Worm (Caenorhabditis elegans) whole organism, young adult: Measurements from ENCODE around the gene Y43F8C.7.

Source experiments
- B0261.1 ChIP-seq: sonication (generic microtip); optimal IDR thresholded peaks from 2 replicates; lab custom pipeline; 2016; ENCODE audit warnings: mild to moderate bottlenecking, missing genetic modification characterization, moderate library complexity, missing compliant biosample characterization
- D2030.7 ChIP-seq: fragments of 200-800 bp; sonication (Bioruptor generic); IDR thresholded peaks from 2 replicates; pipeline ENCODE4 v1.3.6; 2022; ENCODE audit warnings: missing genetic modification reagents, missing genetic modification characterization, missing compliant biosample characterization
- F33H1.4 ChIP-seq: fragments of 200-800 bp; sonication (Bioruptor generic); IDR thresholded peaks from 2 replicates; pipeline ENCODE4 v1.3.6; 2022; ENCODE audit warnings: missing genetic modification reagents, missing genetic modification characterization, missing compliant biosample characterization
- F37B4.10 ChIP-seq: fragments of 200-800 bp; sonication (Bioruptor generic); IDR thresholded peaks from 2 replicates; pipeline ENCODE4 v1.3.6; 2022; ENCODE audit warnings: missing genetic modification characterization, missing compliant biosample characterization
- F49E8.2 ChIP-seq: sonication (generic microtip); optimal IDR thresholded peaks from 3 replicates; lab custom pipeline; 2017; ENCODE audit warnings: missing genetic modification characterization, mild to moderate bottlenecking, missing compliant biosample characterization, antibody characterized with exemption, moderate library complexity; ENCODE audit not compliant: insufficient read depth
- K11D2.4 ChIP-seq: fragments of 200-800 bp; sonication (Bioruptor generic); IDR thresholded peaks from 2 replicates; pipeline ENCODE4 v1.3.6; 2022; ENCODE audit warnings: missing genetic modification reagents, missing genetic modification characterization, missing compliant biosample characterization
- Y53F4B.3 ChIP-seq: fragments of 200-800 bp; sonication (Bioruptor generic); IDR thresholded peaks from 2 replicates; pipeline ENCODE4 v1.3.6; 2022; ENCODE audit warnings: missing genetic modification reagents, missing genetic modification characterization, missing compliant biosample characterization
- Y53G8AR.9 ChIP-seq: fragments of 200-800 bp; sonication (Bioruptor generic); conservative IDR thresholded peaks from 2 replicates; pipeline ENCODE4 v1.3.6; 2022; ENCODE audit warnings: missing genetic modification reagents, missing genetic modification characterization, missing compliant biosample characterization
- Y67H2A.10 ChIP-seq: fragments of 200-800 bp; sonication (Bioruptor generic); conservative IDR thresholded peaks from 2 replicates; pipeline ENCODE4 v1.3.6; 2022; ENCODE audit warnings: missing genetic modification reagents, missing genetic modification characterization, missing compliant biosample characterization
- akir-1 ChIP-seq: fragments of 200-800 bp; sonication (Bioruptor generic); optimal IDR thresholded peaks from 2 replicates; lab custom pipeline; 2018; ENCODE audit warnings: mild to moderate bottlenecking, missing genetic modification characterization, moderate library complexity, missing compliant biosample characterization
- athp-1 ChIP-seq: sonication (generic microtip); optimal IDR thresholded peaks from 2 replicates; lab custom pipeline; 2017; ENCODE audit warnings: mild to moderate bottlenecking, missing genetic modification characterization, missing compliant biosample characterization
- attf-3 ChIP-seq: fragments of 200-800 bp; sonication (Bioruptor generic); conservative IDR thresholded peaks from 2 replicates; pipeline ENCODE4 v1.3.6; 2022; ENCODE audit warnings: missing genetic modification reagents, missing genetic modification characterization, missing compliant biosample characterization
- attf-5 ChIP-seq: fragments of 200-800 bp; sonication (Bioruptor generic); optimal IDR thresholded peaks from 2 replicates; lab custom pipeline; 2018; ENCODE audit warnings: mild to moderate bottlenecking, missing genetic modification characterization, missing compliant biosample characterization
- cebp-1 ChIP-seq, 2 experiments: fragments of 200-800 bp in 1 of 2; sonication (Bioruptor generic) in 1 of 2; sonication (generic microtip) in 1 of 2; IDR thresholded peaks in 1 of 2; optimal IDR thresholded peaks in 1 of 2; 2 replicates each; pipeline versions ENCODE4 v1.3.6 to Lab custom; 2017 to 2022; ENCODE audit warnings: missing compliant biosample characterization in 2 of 2, missing genetic modification characterization in 2 of 2, mild to moderate bottlenecking in 1 of 2, missing genetic modification reagents in 1 of 2, moderate library complexity in 1 of 2
- ceh-27 ChIP-seq: fragments of 200-800 bp; sonication (Bioruptor generic); optimal IDR thresholded peaks from 2 replicates; lab custom pipeline; 2018; ENCODE audit warnings: mild to moderate bottlenecking, missing genetic modification characterization, moderate library complexity, missing compliant biosample characterization
- ceh-58 ChIP-seq: fragments of 200-800 bp; sonication (Bioruptor generic); IDR thresholded peaks from 2 replicates; pipeline ENCODE4 v1.3.6; 2022; ENCODE audit warnings: missing genetic modification characterization, missing compliant biosample characterization
- ceh-79 ChIP-seq: sonication (generic microtip); optimal IDR thresholded peaks from 2 replicates; lab custom pipeline; 2017; ENCODE audit warnings: mild to moderate bottlenecking, missing genetic modification characterization, missing compliant biosample characterization
- dpl-1 ChIP-seq: fragments of 150-350 bp; optimal IDR thresholded peaks from 2 replicates; lab custom pipeline; 2014; ENCODE audit warnings: missing biosample characterization, missing genetic modification reagents, missing genetic modification characterization
- efl-1 ChIP-seq: fragments of 150-350 bp; optimal IDR thresholded peaks from 2 replicates; lab custom pipeline; 2014; ENCODE audit warnings: missing biosample characterization, missing genetic modification reagents, missing genetic modification characterization
- egrh-3 ChIP-seq: fragments of 200-800 bp; sonication (Bioruptor generic); IDR thresholded peaks from 2 replicates; pipeline ENCODE4 v1.3.6; 2022; ENCODE audit warnings: missing genetic modification reagents, missing genetic modification characterization, missing compliant biosample characterization
- ets-4 ChIP-seq: fragments of 200-800 bp; sonication (Bioruptor generic); optimal IDR thresholded peaks from 2 replicates; lab custom pipeline; 2018; ENCODE audit warnings: mild to moderate bottlenecking, missing genetic modification characterization, missing compliant biosample characterization
- hlh-26 ChIP-seq: fragments of 200-800 bp; sonication (Bioruptor generic); conservative IDR thresholded peaks from 2 replicates; pipeline ENCODE4 v1.3.6; 2022; ENCODE audit warnings: missing genetic modification reagents, missing genetic modification characterization, missing compliant biosample characterization
- hmg-1.2 ChIP-seq: fragments of 200-800 bp; sonication (Bioruptor generic); IDR thresholded peaks from 2 replicates; pipeline ENCODE4 v1.3.6; 2022; ENCODE audit warnings: missing genetic modification reagents, missing genetic modification characterization, missing compliant biosample characterization
- hmg-20 ChIP-seq: fragments of 200-800 bp; sonication (Bioruptor generic); IDR thresholded peaks from 2 replicates; pipeline ENCODE4 v1.3.6; 2022; ENCODE audit warnings: missing genetic modification reagents, missing genetic modification characterization, missing compliant biosample characterization
- hsf-1 ChIP-seq: fragments of 200-800 bp; sonication (Bioruptor generic); IDR thresholded peaks from 2 replicates; pipeline ENCODE4 v1.3.6; 2022; ENCODE audit warnings: missing genetic modification reagents, missing genetic modification characterization, missing compliant biosample characterization
- let-526 ChIP-seq: fragments of 200-800 bp; sonication (Bioruptor generic); IDR thresholded peaks from 2 replicates; pipeline ENCODE4 v1.3.6; 2022; ENCODE audit warnings: missing genetic modification reagents, missing genetic modification characterization, missing compliant biosample characterization
- let-607 ChIP-seq, 2 experiments: fragments of 200-800 bp in 1 of 2; sonication (Bioruptor generic) in 1 of 2; sonication (generic microtip) in 1 of 2; optimal IDR thresholded peaks; 2 replicates each; lab custom pipeline; 2016 to 2018; ENCODE audit warnings: mild to moderate bottlenecking in 2 of 2, missing compliant biosample characterization in 2 of 2, missing genetic modification characterization in 2 of 2, moderate library complexity in 2 of 2, missing genotype in 1 of 2
- lin-40 ChIP-seq: sonication (generic microtip); optimal IDR thresholded peaks from 2 replicates; lab custom pipeline; 2016; ENCODE audit warnings: missing genetic modification characterization, mild to moderate bottlenecking, missing compliant biosample characterization, missing genotype, missing genetic modification reagents
- lin-54 ChIP-seq: fragments of 200-800 bp; sonication (Bioruptor generic); optimal IDR thresholded peaks from 2 replicates; lab custom pipeline; 2018; ENCODE audit warnings: mild to moderate bottlenecking, missing genetic modification characterization, missing compliant biosample characterization
- lir-1 ChIP-seq: fragments of 200-800 bp; sonication (Bioruptor generic); conservative IDR thresholded peaks from 2 replicates; pipeline ENCODE4 v1.3.6; 2022; ENCODE audit warnings: missing genetic modification reagents, missing genetic modification characterization, missing compliant biosample characterization
- madf-3 ChIP-seq: fragments of 200-800 bp; sonication (Bioruptor generic); IDR thresholded peaks from 2 replicates; pipeline ENCODE4 v1.3.6; 2022; ENCODE audit warnings: missing genetic modification reagents, missing genetic modification characterization, missing compliant biosample characterization
- madf-6 ChIP-seq: fragments of 200-800 bp; sonication (Bioruptor generic); IDR thresholded peaks from 2 replicates; pipeline ENCODE4 v1.3.6; 2022; ENCODE audit warnings: missing genetic modification reagents, missing genetic modification characterization, missing compliant biosample characterization
- madf-8 ChIP-seq: fragments of 200-800 bp; sonication (Bioruptor generic); conservative IDR thresholded peaks from 2 replicates; pipeline ENCODE4 v1.3.6; 2022; ENCODE audit warnings: missing genetic modification reagents, missing genetic modification characterization, missing compliant biosample characterization
- mel-28 ChIP-seq: sonication (generic microtip); optimal IDR thresholded peaks from 2 replicates; lab custom pipeline; 2016; ENCODE audit warnings: borderline replicate concordance, mild to moderate bottlenecking, missing genetic modification characterization, missing compliant biosample characterization
- mes-4 ChIP-seq: sonication (generic microtip); optimal IDR thresholded peaks from 2 replicates; lab custom pipeline; 2016; ENCODE audit warnings: missing genotype, missing genetic modification characterization, missing compliant biosample characterization
- mxl-1 ChIP-seq: sonication (generic microtip); optimal IDR thresholded peaks from 2 replicates; lab custom pipeline; 2016; ENCODE audit warnings: missing genetic modification characterization, missing compliant biosample characterization
- nfya-1 ChIP-seq: sonication (generic microtip); optimal IDR thresholded peaks from 2 replicates; lab custom pipeline; 2017; ENCODE audit warnings: antibody characterized with exemption, missing compliant biosample characterization, missing genetic modification characterization, borderline replicate concordance; ENCODE audit not compliant: insufficient read depth
- nhr-179 ChIP-seq: sonication (generic microtip); optimal IDR thresholded peaks from 2 replicates; lab custom pipeline; 2016; ENCODE audit warnings: mild to moderate bottlenecking, missing genetic modification characterization, missing compliant biosample characterization
- nhr-80 ChIP-seq: sonication (generic microtip); optimal IDR thresholded peaks from 2 replicates; lab custom pipeline; 2016; ENCODE audit warnings: missing genetic modification characterization, missing compliant biosample characterization
- rcor-1 ChIP-seq: fragments of 200-800 bp; sonication (Bioruptor generic); IDR thresholded peaks from 2 replicates; pipeline ENCODE4 v1.3.6; 2022; ENCODE audit warnings: missing genetic modification reagents, missing genetic modification characterization, missing compliant biosample characterization
- repo-1 ChIP-seq: sonication (generic microtip); optimal IDR thresholded peaks from 2 replicates; lab custom pipeline; 2017; ENCODE audit warnings: mild to moderate bottlenecking, missing genetic modification characterization, missing compliant biosample characterization
- sdz-38 ChIP-seq: sonication (generic microtip); optimal IDR thresholded peaks from 2 replicates; lab custom pipeline; 2016; ENCODE audit warnings: missing genotype, missing genetic modification characterization, missing compliant biosample characterization
- sptf-2 ChIP-seq: fragments of 200-800 bp; sonication (Bioruptor generic); optimal IDR thresholded peaks from 2 replicates; lab custom pipeline; 2018; ENCODE audit warnings: mild to moderate bottlenecking, missing genetic modification characterization, missing compliant biosample characterization
- tbp1 ChIP-seq: fragments of 200-800 bp; sonication (Bioruptor generic); optimal IDR thresholded peaks from 2 replicates; lab custom pipeline; 2018; ENCODE audit warnings: mild to moderate bottlenecking, missing genetic modification characterization, missing compliant biosample characterization
- xnd-1 ChIP-seq: sonication (generic microtip); optimal IDR thresholded peaks from 2 replicates; lab custom pipeline; 2016; ENCODE audit warnings: missing genotype, missing genetic modification reagents, missing genetic modification characterization, missing compliant biosample characterization
- ztf-18 ChIP-seq: sonication (generic microtip); optimal IDR thresholded peaks from 2 replicates; lab custom pipeline; 2016; ENCODE audit warnings: missing genotype, mild to moderate bottlenecking, missing genetic modification characterization, missing compliant biosample characterization
- ztf-22 ChIP-seq: fragments of 200-800 bp; sonication (Bioruptor generic); optimal IDR thresholded peaks from 2 replicates; lab custom pipeline; 2018; ENCODE audit warnings: mild to moderate bottlenecking, missing genetic modification characterization, moderate library complexity, missing compliant biosample characterization
- ztf-28 ChIP-seq: fragments of 200-800 bp; sonication (Bioruptor generic); IDR thresholded peaks from 2 replicates; pipeline ENCODE4 v1.3.6; 2022; ENCODE audit warnings: missing genetic modification reagents, missing genetic modification characterization, missing compliant biosample characterization

Y43F8C.7 gene

ce11 chrV:19673298-19673903, 29.6 kb upstream of the Y43F8C.7 start:
- no peak for TF ChIP-seq lin-40
- no peak for TF ChIP-seq cebp-1 (GFP tag; IDR thresholded peaks at IDR 0.05; lab: Robert Waterston, UW)
- no peak for TF ChIP-seq cebp-1 (tag; optimal IDR thresholded peaks at IDR 0.05; lab: Kevin White, UChicago)
- TF ChIP-seq sdz-38 (tag; lab: Kevin White, UChicago) = no peak
- TF ChIP-seq rcor-1 = no peak
- no peak for TF ChIP-seq ztf-28 (GFP tag; lab: Robert Waterston, UW)
- TF ChIP-seq hmg-1.2 (GFP tag; lab: Robert Waterston, UW) = 0 out of 2 replicates have a peak, but pooled peaks have one; percentile 9
- TF ChIP-seq attf-5 (GFP tag; lab: Kevin White, UChicago) = no peak
- TF ChIP-seq hlh-26 (GFP tag; lab: Robert Waterston, UW) = no peak
- no peak for TF ChIP-seq B0261.1
- TF ChIP-seq ceh-27 (GFP tag; lab: Kevin White, UChicago) = no peak
- no peak for TF ChIP-seq K11D2.4 (GFP tag; lab: Robert Waterston, UW)
- TF ChIP-seq hmg-20 (GFP tag; lab: Robert Waterston, UW) = no peak
- no peak for TF ChIP-seq let-607 (tag; optimal IDR thresholded peaks at IDR 0.05; lab: Kevin White, UChicago)
- TF ChIP-seq sptf-2 (GFP tag; lab: Kevin White, UChicago) = no peak
- TF ChIP-seq nfya-1 (tag; lab: Kevin White, UChicago) = no peak
- TF ChIP-seq repo-1 = no peak
- TF ChIP-seq mxl-1 (tag; lab: Kevin White, UChicago) = no peak
- peak; percentile 64 for TF ChIP-seq D2030.7 (GFP tag; lab: Robert Waterston, UW)
- no peak for TF ChIP-seq ztf-22 (GFP tag; lab: Kevin White, UChicago)
- no peak for TF ChIP-seq Y67H2A.10
- no peak for TF ChIP-seq ztf-18 (tag; lab: Kevin White, UChicago)
- no peak for TF ChIP-seq let-526
- TF ChIP-seq F33H1.4 (GFP tag; lab: Robert Waterston, UW) = peak; percentile 29; the same call in 1 of the 2 replicates
- no peak for TF ChIP-seq ceh-58 (GFP tag; lab: Robert Waterston, UW)
- peak; percentile 12 for TF ChIP-seq F49E8.2 (tag; lab: Kevin White, UChicago)
- TF ChIP-seq lin-54 (GFP tag; lab: Kevin White, UChicago) = peak; percentile 66
- TF ChIP-seq dpl-1 = peak; percentile 63
- no peak for TF ChIP-seq nhr-80
- TF ChIP-seq ets-4 (GFP tag; lab: Kevin White, UChicago) = no peak
- no peak for TF ChIP-seq mel-28 (tag; lab: Kevin White, UChicago)
- TF ChIP-seq egrh-3 (GFP tag; lab: Robert Waterston, UW) = no peak
- peak; percentile 90 for TF ChIP-seq madf-6 (GFP tag; lab: Robert Waterston, UW)
- peak; percentile 82 for TF ChIP-seq madf-8 (GFP tag; lab: Robert Waterston, UW)
- TF ChIP-seq F37B4.10 = no peak
- TF ChIP-seq xnd-1 (tag; lab: Kevin White, UChicago) = peak; percentile 64
- no peak for TF ChIP-seq hsf-1 (GFP tag; lab: Robert Waterston, UW)
- TF ChIP-seq Y53G8AR.9 (GFP tag; lab: Robert Waterston, UW) = no peak
- TF ChIP-seq ceh-79 = no peak
- TF ChIP-seq attf-3 (GFP tag; lab: Robert Waterston, UW) = no peak
- no peak for TF ChIP-seq nhr-179
- no peak for TF ChIP-seq Y53F4B.3 (GFP tag; lab: Robert Waterston, UW)
- TF ChIP-seq mes-4 (tag; lab: Kevin White, UChicago) = no peak
- no peak for TF ChIP-seq athp-1 (tag; lab: Kevin White, UChicago)
- no peak for TF ChIP-seq madf-3
- no peak for TF ChIP-seq akir-1
- peak; percentile 84 for TF ChIP-seq efl-1 (GFP tag; lab: Kevin White, UChicago)
- TF ChIP-seq tbp1 (GFP tag; lab: Kevin White, UChicago) = no peak
- TF ChIP-seq lir-1 (GFP tag; lab: Robert Waterston, UW) = no peak
